Worm (Caenorhabditis elegans) whole organism, midembryonic: ENCODE data around the gene lig-4.

Experiments used
- T22C8.4 ChIP-seq: fragments of 200-800 bp; sonication (Bioruptor generic); IDR thresholded peaks from 2 replicates; pipeline ENCODE4 v1.3.6; 2022; ENCODE audit warnings: missing genetic modification characterization, missing compliant biosample characterization
- cog-1 ChIP-seq: sonication (generic microtip); optimal IDR thresholded peaks from 2 replicates; lab custom pipeline; 2016; ENCODE audit warnings: missing genetic modification characterization, missing compliant biosample characterization
- flt-1 ChIP-seq: fragments of 200-800 bp; sonication (Bioruptor generic); IDR thresholded peaks from 2 replicates; pipeline ENCODE4 v1.3.6; 2022; ENCODE audit warnings: missing genetic modification characterization, missing compliant biosample characterization
- klf-2 ChIP-seq: fragments of 200-800 bp; sonication (Bioruptor generic); conservative IDR thresholded peaks from 2 replicates; pipeline ENCODE4 v1.3.6; 2022; ENCODE audit warnings: missing genetic modification reagents, missing genetic modification characterization, missing compliant biosample characterization
- med-1 ChIP-seq: sonication (generic microtip); optimal IDR thresholded peaks from 2 replicates; lab custom pipeline; 2017; ENCODE audit warnings: missing genetic modification characterization, mild to moderate bottlenecking, missing compliant biosample characterization, antibody characterized with exemption, missing genetic modification reagents; ENCODE audit not compliant: insufficient read depth
- ref-1 ChIP-seq: fragments of 200-800 bp; sonication (Bioruptor generic); conservative IDR thresholded peaks from 2 replicates; pipeline ENCODE4 v1.3.6; 2022; ENCODE audit warnings: missing genetic modification reagents, missing genetic modification characterization, missing compliant biosample characterization
- tab-1 ChIP-seq: fragments of 200-800 bp; sonication (Bioruptor generic); IDR thresholded peaks from 2 replicates; pipeline ENCODE4 v1.3.6; 2022; ENCODE audit warnings: missing genetic modification characterization, missing compliant biosample characterization
- ztf-23 ChIP-seq: fragments of 200-800 bp; sonication (Bioruptor generic); IDR thresholded peaks from 2 replicates; pipeline ENCODE4 v1.3.6; 2022; ENCODE audit warnings: missing genetic modification reagents, missing genetic modification characterization, missing compliant biosample characterization
- ztf-29 ChIP-seq: fragments of 200-800 bp; sonication (Bioruptor generic); IDR thresholded peaks from 2 replicates; pipeline ENCODE4 v1.3.6; 2022; ENCODE audit warnings: missing genetic modification reagents, missing genetic modification characterization, missing compliant biosample characterization

The lig-4 gene

DNA sequence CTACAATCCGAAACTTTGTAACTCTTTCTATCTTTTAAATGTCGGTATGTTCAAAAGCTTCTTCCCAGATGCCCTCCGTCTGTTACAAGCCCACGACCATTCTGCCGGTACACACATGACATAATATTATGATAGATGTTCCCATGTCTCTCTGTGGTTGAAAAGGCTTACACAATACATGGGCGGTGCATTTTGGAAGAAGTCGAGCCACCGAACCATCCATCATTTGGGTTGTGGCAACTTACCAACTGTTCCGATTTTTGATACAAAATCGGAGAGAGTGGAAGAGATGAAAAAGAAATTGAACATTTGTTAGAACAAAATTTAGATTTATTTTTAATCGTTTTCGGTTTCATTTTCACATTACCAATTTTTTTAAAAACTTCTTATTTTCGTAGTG is 27.7 kb downstream of the lig-4 start:
- TF ChIP-seq med-1 (GFP tag; lab: Kevin White, UChicago), result no peak
- no peak for TF ChIP-seq flt-1
- TF ChIP-seq T22C8.4 (GFP tag; lab: Robert Waterston, UW), result no peak
- TF ChIP-seq ref-1, result no peak
- TF ChIP-seq tab-1, result no peak
- no peak for TF ChIP-seq ztf-23 (GFP tag; lab: Robert Waterston, UW)
- no peak for TF ChIP-seq cog-1 (tag; lab: Kevin White, UChicago)
- no peak for TF ChIP-seq klf-2 (GFP tag; lab: Robert Waterston, UW)
- TF ChIP-seq ztf-29 (GFP tag; lab: Robert Waterston, UW), result no peak

DNA sequence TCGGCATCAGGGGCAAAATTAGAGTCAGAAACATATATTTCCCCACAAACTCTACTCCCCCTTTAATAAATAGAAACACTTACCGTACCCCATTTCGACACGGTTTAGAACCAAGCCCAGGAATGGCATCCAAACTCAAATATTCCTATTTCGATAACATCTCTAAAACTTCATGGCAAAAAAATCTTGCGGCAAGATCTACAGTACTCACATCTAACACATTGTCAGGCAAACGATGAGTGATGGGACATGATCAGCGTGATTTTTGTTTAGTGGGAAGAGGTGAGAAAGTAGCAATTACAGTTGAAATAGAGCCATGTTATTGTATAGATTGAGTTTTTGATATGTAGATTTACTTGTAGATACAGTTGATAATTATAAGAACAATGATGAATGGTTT is 29.7 kb downstream of the lig-4 start:
- TF ChIP-seq ref-1 (no peak), tab-1 (no peak), ztf-23 (GFP tag; lab: Robert Waterston, UW) (no peak), cog-1 (tag; lab: Kevin White, UChicago) (no peak), klf-2 (GFP tag; lab: Robert Waterston, UW) (no peak), flt-1 (no peak), T22C8.4 (GFP tag; lab: Robert Waterston, UW) (no peak), med-1 (GFP tag; lab: Kevin White, UChicago) (no peak), ztf-29 (GFP tag; lab: Robert Waterston, UW) (no peak)

DNA sequence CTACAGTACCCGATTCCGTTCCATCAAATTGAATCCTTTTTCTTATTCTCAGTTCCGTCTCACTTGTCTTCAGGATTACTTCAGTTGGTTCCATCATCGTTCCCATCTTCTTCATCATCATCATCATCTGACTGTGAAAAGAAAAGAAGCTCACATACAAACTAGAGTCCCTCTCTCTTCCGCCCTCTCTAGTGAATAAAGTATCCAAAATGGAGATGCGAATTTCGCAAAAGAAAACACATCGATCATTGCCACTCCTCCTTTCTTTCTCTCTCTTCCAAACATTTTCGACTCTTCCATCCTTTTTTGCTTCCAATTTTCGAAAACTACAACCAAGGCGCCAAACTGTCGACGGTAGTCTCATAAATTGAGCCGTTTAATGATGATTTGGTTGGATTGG is 31.6 kb downstream of the lig-4 start:
- TF ChIP-seq T22C8.4 (GFP tag; lab: Robert Waterston, UW) (no peak), cog-1 (tag; lab: Kevin White, UChicago) (no peak), ztf-29 (GFP tag; lab: Robert Waterston, UW) (no peak), med-1 (GFP tag; lab: Kevin White, UChicago) (no peak), ztf-23 (GFP tag; lab: Robert Waterston, UW) (no peak), tab-1 (no peak)

DNA sequence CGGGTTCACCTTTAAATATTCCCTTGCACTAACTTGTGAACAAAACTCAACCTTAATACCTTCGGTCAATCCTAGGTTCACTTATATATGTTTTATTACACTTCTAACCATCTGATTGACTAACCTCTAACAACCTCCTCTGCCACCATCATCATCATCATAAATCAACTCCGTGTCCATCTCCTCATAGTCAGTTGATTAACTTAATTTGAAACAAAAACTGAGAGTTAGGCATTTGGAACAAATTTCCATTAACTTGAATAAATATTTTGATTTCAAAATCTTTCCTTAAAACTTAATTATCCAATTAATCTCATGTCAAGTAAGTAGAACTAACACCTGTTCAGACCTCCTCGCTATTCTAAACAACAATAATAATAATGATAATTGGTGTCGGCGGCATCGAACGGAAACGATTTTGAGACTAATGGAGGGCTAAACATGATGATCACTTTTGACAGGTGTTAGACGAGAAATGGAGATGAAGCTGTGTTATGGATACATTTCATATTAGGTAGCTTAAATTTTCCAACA is 32.5 kb downstream of the lig-4 start:
- TF ChIP-seq tab-1, result no peak
- TF ChIP-seq cog-1 (tag; lab: Kevin White, UChicago), result no peak
- no peak for TF ChIP-seq klf-2 (GFP tag; lab: Robert Waterston, UW)
- TF ChIP-seq ref-1, result no peak
- no peak for TF ChIP-seq flt-1
- no peak for TF ChIP-seq med-1 (GFP tag; lab: Kevin White, UChicago)
- TF ChIP-seq ztf-29 (GFP tag; lab: Robert Waterston, UW), result no peak
- no peak for TF ChIP-seq T22C8.4 (GFP tag; lab: Robert Waterston, UW)
- no peak for TF ChIP-seq ztf-23 (GFP tag; lab: Robert Waterston, UW)

DNA sequence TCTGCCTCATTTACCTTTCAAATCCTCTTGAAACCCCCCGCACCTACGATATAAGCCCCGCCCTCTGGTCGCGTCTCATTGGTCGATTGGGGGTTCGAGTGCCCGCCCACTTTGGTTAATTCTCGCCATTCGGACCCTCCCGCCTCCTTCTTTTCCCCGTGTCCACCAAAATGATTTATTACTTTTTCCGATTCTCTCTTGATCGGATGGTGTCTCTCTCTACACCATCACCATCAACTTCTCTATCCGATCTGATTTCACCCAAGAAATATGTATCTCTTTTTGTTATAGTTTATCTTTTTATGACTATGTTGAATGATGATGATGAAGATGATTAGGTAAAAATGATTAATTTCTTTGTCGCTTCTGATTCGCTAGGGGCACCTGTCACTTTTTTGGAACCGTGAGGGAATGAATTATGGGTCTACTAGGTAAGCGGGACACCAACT is 33.5 kb downstream of the lig-4 start:
- TF ChIP-seq ref-1, result no peak
- no peak for TF ChIP-seq cog-1 (tag; lab: Kevin White, UChicago)
- no peak for TF ChIP-seq flt-1
- TF ChIP-seq ztf-23 (GFP tag; lab: Robert Waterston, UW), result no peak
- no peak for TF ChIP-seq tab-1
- no peak for TF ChIP-seq T22C8.4 (GFP tag; lab: Robert Waterston, UW)
- no peak for TF ChIP-seq ztf-29 (GFP tag; lab: Robert Waterston, UW)
- no peak for TF ChIP-seq klf-2 (GFP tag; lab: Robert Waterston, UW)
- TF ChIP-seq med-1 (GFP tag; lab: Kevin White, UChicago), result no peak

DNA sequence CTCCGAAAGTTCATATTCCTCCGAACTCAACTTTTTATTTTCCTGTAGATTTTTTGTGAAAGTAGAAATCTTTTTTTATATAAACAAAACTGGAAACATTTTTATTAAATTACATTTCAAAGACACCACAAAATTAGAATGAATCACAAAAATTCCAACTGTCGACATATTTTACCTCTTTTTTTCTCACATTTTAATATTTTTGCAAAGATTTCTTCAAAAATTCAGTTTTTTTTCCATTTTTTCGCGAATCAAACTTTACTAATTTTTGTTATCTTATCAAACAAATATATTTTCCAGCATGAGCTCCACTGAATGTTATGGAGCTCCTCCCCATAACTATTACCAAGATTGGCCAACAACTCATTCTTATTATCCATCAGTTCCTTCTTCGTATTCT is 34.1 kb downstream of the lig-4 start, which contains the start of gene ceh-13:
Gene ceh-13 (plus strand): TSS at position 301 of the 400 bp plus-strand sequence.
- no peak for TF ChIP-seq flt-1
- TF ChIP-seq ztf-23 (GFP tag; lab: Robert Waterston, UW), result no peak
- no peak for TF ChIP-seq klf-2 (GFP tag; lab: Robert Waterston, UW)
- TF ChIP-seq cog-1 (tag; lab: Kevin White, UChicago), result no peak
- TF ChIP-seq ref-1, result no peak
- TF ChIP-seq tab-1, result no peak
- no peak for TF ChIP-seq ztf-29 (GFP tag; lab: Robert Waterston, UW)

DNA sequence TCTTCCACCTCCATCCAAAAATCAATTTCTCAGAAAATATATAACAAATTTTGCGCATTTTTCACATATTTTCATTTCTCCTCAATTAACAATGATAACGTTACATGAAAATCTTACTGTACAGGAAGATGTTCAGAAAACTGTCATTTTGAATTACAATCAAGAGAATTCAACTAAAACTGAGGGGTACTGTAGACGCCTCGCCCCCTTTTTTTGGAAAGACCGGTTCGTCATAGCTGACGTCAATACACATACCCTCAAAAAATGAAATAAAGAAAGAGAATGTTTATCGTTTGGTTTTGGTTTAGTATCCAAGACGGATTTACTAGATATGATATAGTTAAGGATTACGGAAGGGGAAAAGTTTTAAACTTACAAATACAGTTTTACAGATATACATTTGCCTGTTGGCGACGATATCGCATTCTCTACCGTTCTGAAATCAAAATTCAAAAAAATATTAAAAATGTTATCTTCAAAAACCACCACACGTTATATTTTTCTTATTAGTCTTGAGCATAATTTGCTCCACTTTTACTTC is 36.7 kb downstream of the lig-4 start:
- TF ChIP-seq cog-1 (tag; lab: Kevin White, UChicago), result no peak
- no peak for TF ChIP-seq ztf-23 (GFP tag; lab: Robert Waterston, UW)
- no peak for TF ChIP-seq ref-1
- no peak for TF ChIP-seq med-1 (GFP tag; lab: Kevin White, UChicago)
- TF ChIP-seq tab-1, result no peak
- no peak for TF ChIP-seq ztf-29 (GFP tag; lab: Robert Waterston, UW)
- no peak for TF ChIP-seq flt-1
- no peak for TF ChIP-seq klf-2 (GFP tag; lab: Robert Waterston, UW)
- no peak for TF ChIP-seq T22C8.4 (GFP tag; lab: Robert Waterston, UW)

DNA sequence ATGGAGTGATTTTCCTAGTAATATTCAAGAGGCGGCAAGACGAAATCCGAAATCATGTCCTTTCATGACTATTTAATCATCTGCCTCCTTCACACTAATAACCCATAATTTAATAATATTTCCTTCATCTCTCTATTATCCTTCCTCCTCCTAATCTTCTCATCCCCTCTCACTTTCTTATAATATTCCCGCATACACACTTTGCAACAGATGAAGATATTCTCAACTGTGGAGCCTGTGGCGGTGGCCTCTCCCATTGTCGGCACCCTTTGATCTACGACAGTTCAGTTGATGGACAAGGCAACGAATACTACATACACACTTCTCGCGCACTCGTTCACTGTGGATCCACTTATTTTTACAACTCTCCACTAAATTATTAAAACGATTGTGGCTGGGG is 37.4 kb downstream of the lig-4 start:
- TF ChIP-seq flt-1 (no peak), ztf-29 (GFP tag; lab: Robert Waterston, UW) (no peak), T22C8.4 (GFP tag; lab: Robert Waterston, UW) (no peak), ztf-23 (GFP tag; lab: Robert Waterston, UW) (no peak), med-1 (GFP tag; lab: Kevin White, UChicago) (no peak), tab-1 (no peak), ref-1 (no peak), klf-2 (GFP tag; lab: Robert Waterston, UW) (no peak), cog-1 (tag; lab: Kevin White, UChicago) (no peak)

DNA sequence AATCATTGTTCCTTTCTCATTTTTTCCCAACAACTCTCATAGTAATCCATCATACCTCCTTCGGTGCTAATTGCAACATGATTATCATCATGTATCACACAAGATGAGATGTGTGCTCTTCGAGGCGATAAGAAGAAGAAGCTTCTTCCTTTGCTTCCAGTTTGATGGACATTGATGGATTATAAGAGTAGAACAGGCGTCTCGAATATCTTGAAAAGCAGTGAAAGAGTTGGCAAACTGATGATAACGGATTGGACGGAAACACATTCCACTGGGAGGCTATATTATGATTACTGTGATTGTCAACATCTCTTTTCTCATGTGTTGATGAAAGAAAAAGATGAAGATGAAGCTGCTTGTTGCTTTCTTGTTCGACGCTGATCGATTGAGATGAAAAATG is 38.6 kb downstream of the lig-4 start:
- TF ChIP-seq flt-1, result no peak
- TF ChIP-seq cog-1 (tag; lab: Kevin White, UChicago), result no peak
- no peak for TF ChIP-seq med-1 (GFP tag; lab: Kevin White, UChicago)
- TF ChIP-seq ztf-23 (GFP tag; lab: Robert Waterston, UW), result no peak
- no peak for TF ChIP-seq ref-1
- TF ChIP-seq tab-1, result no peak

DNA sequence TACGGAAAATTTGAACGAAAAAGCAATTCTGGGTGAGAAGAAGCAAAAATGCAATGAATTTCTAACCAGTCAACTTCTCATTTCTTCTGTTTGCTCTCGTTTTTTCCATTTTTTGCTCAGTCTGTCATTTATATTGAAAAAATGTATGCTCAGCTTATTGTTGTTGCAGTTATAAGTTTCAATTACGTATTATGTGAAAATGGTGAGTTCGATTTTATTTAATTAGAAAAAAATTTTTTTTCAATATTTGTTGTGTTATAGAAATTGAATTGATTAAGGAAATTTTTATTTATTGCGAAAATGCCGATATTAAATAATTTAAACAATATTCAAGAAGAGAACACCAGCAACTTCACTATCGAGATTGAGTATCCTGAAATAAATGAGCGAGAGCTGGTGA is 40.6 kb downstream of the lig-4 start, which contains the start of gene lgc-12:
Gene lgc-12 (plus strand): TSS at position 301 of the 400 bp plus-strand sequence.
- TF ChIP-seq klf-2 (GFP tag; lab: Robert Waterston, UW) (no peak), flt-1 (no peak), med-1 (GFP tag; lab: Kevin White, UChicago) (no peak), ref-1 (no peak), ztf-29 (GFP tag; lab: Robert Waterston, UW) (no peak), cog-1 (tag; lab: Kevin White, UChicago) (no peak), T22C8.4 (GFP tag; lab: Robert Waterston, UW) (no peak), tab-1 (no peak), ztf-23 (GFP tag; lab: Robert Waterston, UW) (no peak)
